Fruit fly (Drosophila melanogaster): ENCODE data around the gene CG32270.
A peak's percentile ranks its signal among the peaks of the same experiment; 100 is the strongest.

The CG32270 gene

DNA sequence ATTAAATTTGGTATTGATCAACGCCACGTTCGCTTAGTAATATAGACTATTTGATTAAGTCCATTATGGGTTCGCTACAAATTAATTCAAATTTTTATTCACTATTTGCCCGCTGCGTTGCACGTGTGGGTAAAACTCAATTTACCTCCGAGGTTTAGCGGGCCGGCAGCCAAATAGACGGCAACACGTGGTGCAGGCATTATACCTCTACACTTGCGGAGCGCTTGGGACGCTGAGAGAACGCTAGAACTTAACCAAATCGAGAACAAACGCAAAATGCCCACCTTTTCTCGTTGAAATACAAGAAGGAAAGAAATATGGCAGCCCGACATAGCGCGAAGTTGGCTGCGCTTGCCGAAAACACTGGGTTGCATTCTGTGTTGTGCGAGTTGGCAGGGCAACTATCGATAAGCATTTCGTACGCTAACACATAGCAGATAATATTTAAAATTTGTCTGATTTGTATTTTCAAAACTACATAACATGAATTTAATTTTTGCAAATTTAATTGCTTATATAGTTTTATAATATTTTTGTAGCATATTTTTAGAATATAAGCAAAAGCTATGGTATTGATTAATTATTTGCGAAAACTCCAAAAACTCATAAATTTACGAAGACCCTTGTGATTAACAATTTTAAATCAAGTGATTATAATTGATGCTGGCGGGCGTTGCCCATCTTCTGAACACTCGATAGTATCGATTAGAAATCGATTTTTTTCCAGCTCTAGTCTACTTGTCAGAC lies 14.0 kb upstream of the CG32270 start, which contains the start of the genes RpL28 and eIF1 (continued):
- peak; percentile 88 for TF ChIP-seq vfl (GFP tag; optimal IDR thresholded peaks at IDR 0.05)
- TF ChIP-seq Myb (GFP tag; optimal IDR thresholded peaks at IDR 0.05) = peak; percentile 73
- peak; percentile 94 for TF ChIP-seq Sin3A (optimal IDR thresholded peaks at IDR 0.05)
- peak; percentile 94 for TF ChIP-seq trh (GFP tag; optimal IDR thresholded peaks at IDR 0.05)
- TF ChIP-seq Mad (GFP tag; optimal IDR thresholded peaks at IDR 0.05) = peak; percentile 94
- TF ChIP-seq Ets65A (GFP tag) = peak; percentile 99
- peak; percentile 71; the same call in 2 of the 3 replicates for TF ChIP-seq CG11560 (tag; IDR thresholded peaks at IDR 0.05)
- TF ChIP-seq gcm (GFP tag; optimal IDR thresholded peaks at IDR 0.05) = peak; percentile 75
- peak; percentile 84 for TF ChIP-seq HmgZ (tag; optimal IDR thresholded peaks at IDR 0.05)
- TF ChIP-seq CG10274 (GFP tag; optimal IDR thresholded peaks at IDR 0.05) = peak; percentile 87
- TF ChIP-seq CG16779 (GFP tag; IDR thresholded peaks at IDR 0.05) = peak; percentile 84
- peak; percentile 84 for TF ChIP-seq ara (GFP tag; IDR thresholded peaks at IDR 0.05)
- TF ChIP-seq CG4282 (GFP tag; optimal IDR thresholded peaks at IDR 0.05) = peak; percentile 64
- TF ChIP-seq kah (GFP tag; optimal IDR thresholded peaks at IDR 0.05) = peak; percentile 88
- peak; percentile 82 for TF ChIP-seq knrl (GFP tag; IDR thresholded peaks at IDR 0.05; ENCODE audit: partially characterized antibody)
- peak; percentile 63 for TF ChIP-seq wor (GFP tag; IDR thresholded peaks at IDR 0.05)
- peak; percentile 93 for TF ChIP-seq zfh1 (GFP tag; IDR thresholded peaks at IDR 0.05)
- TF ChIP-seq CG33213 (GFP tag; optimal IDR thresholded peaks at IDR 0.05) = peak; percentile 93
- peak; percentile 37 for TF ChIP-seq CG11723 (GFP tag; optimal IDR thresholded peaks at IDR 0.05)
- TF ChIP-seq dmrt99B (tag; optimal IDR thresholded peaks at IDR 0.05) = no peak
- peak; percentile 84 for TF ChIP-seq ewg (GFP tag; optimal IDR thresholded peaks at IDR 0.05)
- TF ChIP-seq CG9437 (GFP tag; optimal IDR thresholded peaks at IDR 0.05) = peak; percentile 86
- peak; percentile 87 for TF ChIP-seq eyg (GFP tag; optimal IDR thresholded peaks at IDR 0.05)
- peak; percentile 84 for TF ChIP-seq NK7.1 (GFP tag; optimal IDR thresholded peaks at IDR 0.05)
- TF ChIP-seq CG10462 (GFP tag; optimal IDR thresholded peaks at IDR 0.05) = peak; percentile 78
- TF ChIP-seq CG18619 (GFP tag; optimal IDR thresholded peaks at IDR 0.05) = peak; percentile 96
- TF ChIP-seq CG1529 (GFP tag; optimal IDR thresholded peaks at IDR 0.05) = peak; percentile 89
- TF ChIP-seq CoRest (tag; optimal IDR thresholded peaks at IDR 0.05) = peak; percentile 88
- peak; percentile 33 for TF ChIP-seq tap (tag; optimal IDR thresholded peaks at IDR 0.05)
- peak; percentile 52; the same call in 1 of the 2 replicates for TF ChIP-seq ham (GFP tag; IDR thresholded peaks at IDR 0.05)
- TF ChIP-seq Rfx (GFP tag; IDR thresholded peaks at IDR 0.05) = peak; percentile 94
- TF ChIP-seq CG7357 (GFP tag; IDR thresholded peaks at IDR 0.05) = peak; percentile 64
- peak; percentile 99 for TF ChIP-seq trem (tag; optimal IDR thresholded peaks at IDR 0.05)
- peak; percentile 98 for TF ChIP-seq YL-1 (GFP tag; optimal IDR thresholded peaks at IDR 0.05)
- TF ChIP-seq CG11398 (GFP tag; optimal IDR thresholded peaks at IDR 0.05) = peak; percentile 92
- peak; percentile 78 for TF ChIP-seq unpg (GFP tag; optimal IDR thresholded peaks at IDR 0.05)
- TF ChIP-seq exex (tag; optimal IDR thresholded peaks at IDR 0.05) = peak; percentile 53
- TF ChIP-seq CG14441 (GFP tag; IDR thresholded peaks at IDR 0.05) = peak; percentile 87
- peak; percentile 85 for TF ChIP-seq her (GFP tag; optimal IDR thresholded peaks at IDR 0.05)
- peak; percentile 32 to 79 for TF ChIP-seq bsh (GFP tag; optimal IDR thresholded peaks at IDR 0.05)
- TF ChIP-seq CG31441 (GFP tag; IDR thresholded peaks at IDR 0.05) = peak; percentile 89
- TF ChIP-seq gcm2 (GFP tag; optimal IDR thresholded peaks at IDR 0.05) = peak; percentile 90
- peak; percentile 96 for TF ChIP-seq CG1233 (GFP tag; optimal IDR thresholded peaks at IDR 0.05)
- peak; percentile 69 for TF ChIP-seq Blimp-1 (GFP tag; optimal IDR thresholded peaks at IDR 0.05)
- peak; percentile 82 for TF ChIP-seq p53 (GFP tag; optimal IDR thresholded peaks at IDR 0.05)
- TF ChIP-seq ato (GFP tag; IDR thresholded peaks at IDR 0.05; ENCODE audit: partially characterized antibody) = no peak; the same call in none of the 2 replicates
- peak; percentile 66 for TF ChIP-seq CG4404 (GFP tag; IDR thresholded peaks at IDR 0.05)
- TF ChIP-seq CG9876 (GFP tag; optimal IDR thresholded peaks at IDR 0.05) = peak; percentile 95
- peak; percentile 84 for TF ChIP-seq CG13894 (tag; optimal IDR thresholded peaks at IDR 0.05)
- peak; percentile 95 for TF ChIP-seq CG10209 (GFP tag; optimal IDR thresholded peaks at IDR 0.05)
